Fruit fly (Drosophila melanogaster) whole organism, embryonic: Measurements from ENCODE around the gene ca.
A peak's percentile ranks its signal among the peaks of the same experiment; 100 is the strongest.

Experiments
- ATbp ChIP-seq: fragments of 200-800 bp; sonication (Bioruptor generic); optimal IDR thresholded peaks from 2 replicates; lab custom pipeline; 2017; ENCODE audit warnings: missing biosample characterization, mild to moderate bottlenecking, missing genetic modification characterization, missing genetic modification reagents
- CG10462 ChIP-seq: fragments of 200-800 bp; sonication (Bioruptor generic); optimal IDR thresholded peaks from 2 replicates; lab custom pipeline; 2016; ENCODE audit warnings: missing biosample characterization, missing genetic modification characterization
- CG10979 ChIP-seq: fragments of 200-800 bp; sonication (Bioruptor generic); optimal IDR thresholded peaks from 2 replicates; lab custom pipeline; 2018; ENCODE audit warnings: missing biosample characterization, mild to moderate bottlenecking, missing genetic modification characterization, moderate library complexity
- CG11695 ChIP-seq: fragments of 200-800 bp; sonication (Bioruptor generic); IDR thresholded peaks from 3 replicates; pipeline ENCODE4 v1.3.6; 2022; ENCODE audit warnings: missing biosample characterization, missing genetic modification characterization
- CG12236 ChIP-seq: fragments of 200-800 bp; sonication (Bioruptor generic); optimal IDR thresholded peaks from 2 replicates; lab custom pipeline; 2016; ENCODE audit warnings: missing biosample characterization, missing genetic modification characterization
- CG12659 ChIP-seq: fragments of 200-800 bp; sonication (Bioruptor generic); optimal IDR thresholded peaks from 3 replicates; lab custom pipeline; 2017; ENCODE audit warnings: mild to moderate bottlenecking, missing biosample characterization, missing genetic modification reagents, missing genetic modification characterization
- CG18619 ChIP-seq: fragments of 200-800 bp; sonication (Bioruptor generic); optimal IDR thresholded peaks from 3 replicates; lab custom pipeline; 2017; ENCODE audit warnings: missing biosample characterization, mild to moderate bottlenecking, missing genetic modification characterization
- CG5953 ChIP-seq: fragments of 200-800 bp; sonication (Bioruptor generic); IDR thresholded peaks from 2 replicates; pipeline ENCODE4 v1.3.6; 2022; ENCODE audit warnings: missing biosample characterization, missing genetic modification characterization
- CG6175 ChIP-seq: fragments of 200-800 bp; sonication (Bioruptor generic); IDR thresholded peaks from 3 replicates; pipeline ENCODE4 v1.3.6; 2022; ENCODE audit warnings: missing biosample characterization, missing genetic modification characterization
- CG6254 ChIP-seq: fragments of 200-800 bp; sonication (Bioruptor generic); optimal IDR thresholded peaks from 3 replicates; lab custom pipeline; 2017; ENCODE audit warnings: mild to moderate bottlenecking, missing biosample characterization, missing genetic modification reagents, missing genetic modification characterization
- CG6654 ChIP-seq: fragments of 200-800 bp; sonication (Bioruptor generic); optimal IDR thresholded peaks from 2 replicates; lab custom pipeline; 2017; ENCODE audit warnings: missing biosample characterization, mild to moderate bottlenecking, missing genetic modification characterization
- CG6689 ChIP-seq: fragments of 200-800 bp; sonication (Bioruptor generic); IDR thresholded peaks from 2 replicates; pipeline ENCODE4 v1.3.6; 2022; ENCODE audit warnings: missing biosample characterization, missing genetic modification characterization
- CG6813 ChIP-seq: fragments of 200-800 bp; sonication (Bioruptor generic); optimal IDR thresholded peaks from 2 replicates; lab custom pipeline; 2017; ENCODE audit warnings: missing biosample characterization, missing genetic modification characterization, mild to moderate bottlenecking, moderate library complexity, missing genetic modification reagents
- CG8089 ChIP-seq: fragments of 200-800 bp; sonication (Bioruptor generic); optimal IDR thresholded peaks from 3 replicates; lab custom pipeline; 2016; ENCODE audit warnings: missing biosample characterization, missing genetic modification characterization
- D19A ChIP-seq: fragments of 200-800 bp; optimal IDR thresholded peaks from 3 replicates; lab custom pipeline; 2019; ENCODE audit warnings: missing biosample characterization, mild to moderate bottlenecking, missing genetic modification characterization, moderate library complexity
- Drgx ChIP-seq: fragments of 200-800 bp; sonication (Bioruptor generic); IDR thresholded peaks from 2 replicates; pipeline ENCODE4 v1.3.6; 2022; ENCODE audit warnings: missing biosample characterization, missing genetic modification characterization
- E2f1 ChIP-seq: fragments of 200-800 bp; sonication (Bioruptor generic); IDR thresholded peaks from 2 replicates; pipeline ENCODE4 v1.3.6; 2022; ENCODE audit warnings: missing biosample characterization, missing genetic modification characterization
- E2f2 ChIP-seq: fragments of 200-800 bp; sonication (Bioruptor generic); IDR thresholded peaks from 2 replicates; pipeline ENCODE4 v1.3.6; 2022; ENCODE audit warnings: missing biosample characterization, missing genetic modification characterization
- ERR ChIP-seq: fragments of 200-800 bp; sonication (Bioruptor generic); optimal IDR thresholded peaks from 2 replicates; lab custom pipeline; 2016; ENCODE audit warnings: missing biosample characterization, missing genetic modification characterization
- HHEX ChIP-seq: fragments of 200-800 bp; sonication (Bioruptor generic); optimal IDR thresholded peaks from 3 replicates; lab custom pipeline; 2017; ENCODE audit warnings: missing biosample characterization, mild to moderate bottlenecking, missing genetic modification characterization, missing genetic modification reagents
- Hand ChIP-seq: fragments of 200-800 bp; sonication (Bioruptor generic); optimal IDR thresholded peaks from 2 replicates; lab custom pipeline; 2017; ENCODE audit warnings: mild to moderate bottlenecking, missing biosample characterization, missing genetic modification reagents, missing genetic modification characterization
- Hey ChIP-seq: fragments of 200-800 bp; sonication (Bioruptor generic); optimal IDR thresholded peaks from 3 replicates; lab custom pipeline; 2018; ENCODE audit warnings: missing biosample characterization, mild to moderate bottlenecking, missing genetic modification characterization
- Med ChIP-seq: fragments of 200-800 bp; sonication (Bioruptor generic); peaks from one replicate; lab custom pipeline; 2016; ENCODE audit warnings: missing biosample characterization, missing genetic modification characterization, mild to moderate bottlenecking, inconsistent platforms, moderate library complexity
- NFAT ChIP-seq: fragments of 200-800 bp; sonication (Bioruptor generic); IDR thresholded peaks from 2 replicates; pipeline ENCODE4 v1.3.6; 2022; ENCODE audit warnings: missing biosample characterization, missing genetic modification characterization
- Optix ChIP-seq: fragments of 200-800 bp; sonication (Bioruptor generic); IDR thresholded peaks from 3 replicates; pipeline ENCODE4 v1.3.6; 2022; ENCODE audit warnings: missing biosample characterization, missing genetic modification characterization
- Sry-δ ChIP-seq: fragments of 200-800 bp; sonication (Bioruptor generic); optimal IDR thresholded peaks from 2 replicates; lab custom pipeline; 2016; ENCODE audit warnings: missing biosample characterization, missing genetic modification characterization
- exex ChIP-seq: fragments of 200-800 bp; sonication (Bioruptor generic); optimal IDR thresholded peaks from 4 replicates; lab custom pipeline; 2018; ENCODE audit warnings: missing biosample characterization, mild to moderate bottlenecking, missing genetic modification characterization, moderate library complexity
- fd96Cb ChIP-seq: fragments of 200-800 bp; sonication (Bioruptor generic); optimal IDR thresholded peaks from 2 replicates; lab custom pipeline; 2018; ENCODE audit warnings: missing biosample characterization, mild to moderate bottlenecking, missing genetic modification characterization, moderate library complexity
- her ChIP-seq: fragments of 200-800 bp; sonication (Bioruptor generic); optimal IDR thresholded peaks from 2 replicates; lab custom pipeline; 2016; ENCODE audit warnings: missing biosample characterization, missing genetic modification characterization
- pfk ChIP-seq: fragments of 200-800 bp; sonication (Bioruptor generic); optimal IDR thresholded peaks from 2 replicates; lab custom pipeline; 2018; ENCODE audit warnings: missing biosample characterization, mild to moderate bottlenecking, missing genetic modification characterization, moderate library complexity
- pita ChIP-seq: fragments of 200-800 bp; sonication (Bioruptor generic); optimal IDR thresholded peaks from 2 replicates; lab custom pipeline; 2017; ENCODE audit warnings: missing biosample characterization, mild to moderate bottlenecking, missing genetic modification characterization
- scrt ChIP-seq: fragments of 200-800 bp; sonication (Bioruptor generic); optimal IDR thresholded peaks from 2 replicates; lab custom pipeline; 2018; ENCODE audit warnings: missing biosample characterization, mild to moderate bottlenecking, missing genetic modification characterization, moderate library complexity
- stc ChIP-seq: fragments of 200-800 bp; sonication (Bioruptor generic); IDR thresholded peaks from 2 replicates; pipeline ENCODE4 v1.3.6; 2022; ENCODE audit warnings: missing biosample characterization, missing genetic modification characterization
- vvl ChIP-seq: fragments of 200-800 bp; sonication (Bioruptor generic); IDR thresholded peaks from 2 replicates; pipeline ENCODE4 v1.3.6; 2022; ENCODE audit warnings: missing biosample characterization, missing genetic modification characterization
- zfh1 ChIP-seq: fragments of 200-800 bp; sonication (Bioruptor generic); IDR thresholded peaks from 3 replicates; pipeline ENCODE4 v1.3.6; 2022; ENCODE audit warnings: missing biosample characterization, missing genetic modification characterization

Gene ca

dm6 chr3R:29836188-29836587 lies 29.6 kb downstream of the ca start, which contains the start of gene CG42592:
Gene CG42592 (minus strand): TSS chr3R:29836288.
- TF ChIP-seq CG11695 (GFP tag; lab: Robert Waterston, UW) (no peak), Optix (GFP tag; lab: Robert Waterston, UW) (no peak), CG6813 (no peak), ERR (GFP tag; lab: Kevin White, UChicago) (no peak), Hand (GFP tag; lab: Kevin White, UChicago) (no peak)

DNA sequence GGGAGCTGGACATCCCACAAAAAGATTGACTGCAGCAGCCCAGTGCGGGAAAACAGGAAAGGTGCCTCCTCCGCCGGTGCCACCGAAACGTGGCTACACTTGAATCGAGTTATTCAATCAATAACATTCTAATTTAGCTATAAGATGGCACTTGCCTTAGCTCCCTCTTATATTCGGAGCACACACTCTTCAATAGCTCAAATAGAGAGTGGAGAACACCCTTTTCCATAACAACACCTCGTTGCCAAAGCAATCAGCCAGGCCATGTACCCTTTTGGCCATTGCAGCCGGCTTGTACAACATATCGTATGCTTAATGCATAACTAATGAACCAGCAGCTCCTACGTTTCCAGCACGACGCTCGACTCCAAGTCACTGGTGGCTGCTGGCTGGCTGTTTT lies 31.2 kb downstream of the ca start:
- TF ChIP-seq scrt (GFP tag; lab: Kevin White, UChicago) (no peak), D19A (no peak), zfh1 (GFP tag; lab: Robert Waterston, UW) (no peak), E2f1 (GFP tag; lab: Robert Waterston, UW) (no peak), pita (no peak), Drgx (GFP tag; lab: Robert Waterston, UW) (peak; percentile 59), HHEX (GFP tag; lab: Kevin White, UChicago) (no peak), Hey (tag; lab: Kevin White, UChicago) (no peak), CG8089 (GFP tag; lab: Kevin White, UChicago) (no peak), CG12659 (GFP tag; lab: Kevin White, UChicago) (no peak), CG6254 (GFP tag; lab: Kevin White, UChicago) (no peak), vvl (peak; percentile 56; the same call in 1 of the 2 replicates), NFAT (no peak), CG6689 (GFP tag; lab: Robert Waterston, UW) (no peak), stc (GFP tag; lab: Robert Waterston, UW) (no peak), CG6654 (GFP tag; lab: Kevin White, UChicago) (no peak), Med (GFP tag; lab: Kevin White, UChicago) (no peak)

dm6 chr3R:29838751-29839150 lies 32.1 kb downstream of the ca start:
- TF ChIP-seq Sry-δ (no peak), CG10979 (tag; lab: Kevin White, UChicago) (peak; percentile 0)

DNA sequence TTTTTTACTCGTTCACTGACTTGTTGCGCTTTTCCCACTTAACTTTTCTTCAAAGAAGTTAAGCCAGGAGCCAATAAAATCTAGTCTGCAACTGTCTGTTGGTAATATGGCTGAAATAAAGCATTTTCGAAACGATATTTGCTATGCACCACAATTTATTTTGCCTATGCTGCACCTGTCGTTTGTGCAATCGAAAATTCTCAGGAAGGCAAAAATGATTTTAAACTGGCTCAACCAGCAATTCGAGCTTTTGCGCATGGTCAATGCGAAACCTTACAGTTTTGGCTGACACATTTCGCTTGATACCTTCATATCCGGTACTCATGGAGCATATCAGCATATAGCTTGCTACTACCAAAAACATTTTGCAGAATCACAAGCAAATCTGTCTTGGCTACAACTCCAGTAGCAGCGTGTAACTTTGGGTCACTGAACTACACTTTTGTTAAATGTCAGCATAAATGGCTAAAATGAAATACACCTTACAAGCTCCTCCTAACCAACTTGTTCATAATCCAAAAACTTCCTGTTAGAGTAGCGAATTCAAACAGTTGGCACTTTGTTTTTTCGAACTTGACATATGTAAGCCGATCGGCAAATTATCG lies 33.2 kb downstream of the ca start:
- TF ChIP-seq pfk (GFP tag; lab: Kevin White, UChicago): no peak
- no peak for TF ChIP-seq CG6175 (GFP tag; lab: Robert Waterston, UW)
- no peak for TF ChIP-seq CG12236 (GFP tag; lab: Kevin White, UChicago)
- TF ChIP-seq CG10462 (GFP tag; lab: Kevin White, UChicago): no peak
- TF ChIP-seq fd96Cb (tag; lab: Kevin White, UChicago): no peak
- TF ChIP-seq exex: no peak
- no peak for TF ChIP-seq her
- no peak for TF ChIP-seq ATbp
- TF ChIP-seq E2f2: no peak
- TF ChIP-seq CG5953 (GFP tag; lab: Robert Waterston, UW): no peak
- TF ChIP-seq CG18619 (GFP tag; lab: Kevin White, UChicago): no peak
